Worm (Caenorhabditis elegans) whole organism, L3 larva: ENCODE results near the gene K09G1.1.

ENCODE experiments used
- elt-3 ChIP-seq, 3 experiments: fragments of 150-350 bp in 1 of 3; sonication (generic microtip) in 2 of 3; optimal IDR thresholded peaks; 2 replicates in 2 of 3; 4 replicates in 1 of 3; lab custom pipeline; 2014 to 2017; ENCODE audit warnings: missing biosample characterization in 3 of 3, missing genetic modification characterization in 3 of 3
- lin-39 ChIP-seq: fragments of 150-350 bp; optimal IDR thresholded peaks from 2 replicates; lab custom pipeline; 2018; ENCODE audit warnings: missing biosample characterization, missing genetic modification reagents, missing genetic modification characterization
- nhr-77 ChIP-seq: fragments of 150-350 bp; optimal IDR thresholded peaks from 2 replicates; lab custom pipeline; 2014; ENCODE audit warnings: missing biosample characterization, missing genetic modification characterization

ce11 chrV:9618919-9619318, 35.6 kb downstream of the K09G1.1 start, which contains the start of gene idpc-7:
- TF ChIP-seq lin-39: no peak
- TF ChIP-seq elt-3 (tag; optimal IDR thresholded peaks at IDR 0.05; lab: Kevin White, UChicago): no peak
- no peak for TF ChIP-seq nhr-77 (tag; lab: Kevin White, UChicago)
